Worm (Caenorhabditis elegans): ENCODE results near the gene kcnl-4.

DNA sequence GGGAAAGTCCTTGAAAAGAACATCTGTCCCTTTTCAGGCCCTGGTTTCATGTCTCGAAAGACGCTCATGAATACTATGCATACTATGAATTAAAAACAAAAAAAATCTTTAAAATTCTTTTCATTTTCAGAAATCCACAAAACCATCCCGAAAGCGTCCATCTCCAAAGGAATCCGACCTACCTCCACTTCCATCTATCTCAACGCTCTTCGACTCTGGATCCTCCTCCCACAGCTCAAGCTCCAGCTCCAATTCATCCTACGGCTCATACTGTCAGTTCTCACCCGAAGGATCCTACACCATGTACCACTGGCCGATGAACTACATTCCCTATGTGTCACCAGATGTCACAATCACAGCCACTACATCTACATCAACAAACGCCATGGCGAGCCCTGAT, 22.4 kb upstream of the kcnl-4 start:
- TF ChIP-seq lin-39 (tag; optimal IDR thresholded peaks at IDR 0.05): no peak
- no peak for TF ChIP-seq R02D3.7 (tag; optimal IDR thresholded peaks at IDR 0.05)
- no peak for TF ChIP-seq mdl-1 (tag; optimal IDR thresholded peaks at IDR 0.05)
- no peak for TF ChIP-seq hmg-11 (tag; optimal IDR thresholded peaks at IDR 0.05)
- no peak for TF ChIP-seq ceh-82 (tag; optimal IDR thresholded peaks at IDR 0.05)
- TF ChIP-seq nhr-77 (tag; optimal IDR thresholded peaks at IDR 0.05): no peak
- no peak for TF ChIP-seq unc-39 (tag; optimal IDR thresholded peaks at IDR 0.05)

Measured in whole organism, L3 larva.